Worm (Caenorhabditis elegans) whole organism, L1 larva: ENCODE measurements around the gene cdr-7.

Experiments used
- dpl-1 ChIP-seq, 3 experiments: fragments of 150-350 bp in 2 of 3; sonication (generic microtip) in 1 of 3; optimal IDR thresholded peaks; 2 replicates each; lab custom pipeline; 2014 to 2017; ENCODE audit warnings: missing biosample characterization in 3 of 3, missing genetic modification characterization in 3 of 3, missing genetic modification reagents in 3 of 3
- lin-13 ChIP-seq: fragments of 150-350 bp; optimal IDR thresholded peaks from 2 replicates; lab custom pipeline; 2014; ENCODE audit warnings: missing biosample characterization, missing genetic modification reagents, missing genetic modification characterization

ce11 chrV:12414362-12414761 lies 2.4 kb upstream of the cdr-7 start:
- TF ChIP-seq lin-13 (GFP tag; lab: Kevin White, UChicago) (no peak), dpl-1 (GFP tag; optimal IDR thresholded peaks at IDR 0.05; lab: Kevin White, UChicago) (no peak)
